Fruit fly (Drosophila melanogaster): Measurements from ENCODE around the gene CG44303.

DNA sequence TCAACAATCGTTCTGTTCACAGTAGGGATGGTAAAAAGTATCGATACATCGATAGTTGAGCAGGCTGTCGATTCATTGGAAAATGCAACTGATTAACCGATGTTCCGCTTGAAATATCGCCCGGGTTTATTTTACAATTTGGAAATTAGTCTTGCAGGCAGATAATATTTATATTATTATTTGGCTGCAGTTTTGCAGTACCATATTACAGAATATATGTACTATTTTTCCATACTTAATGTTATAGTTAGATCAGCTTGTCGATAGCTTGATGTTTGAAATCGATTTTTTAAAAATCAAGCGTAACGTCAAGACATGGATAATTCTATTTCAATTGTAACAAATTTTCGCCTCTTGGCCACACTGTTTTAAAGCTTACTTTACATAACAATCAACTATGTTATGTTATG, 7.8 kb upstream of the CG44303 start, which contains the start of gene CG14442:
- TF ChIP-seq br (GFP tag; optimal IDR thresholded peaks at IDR 0.05) (peak; percentile 17), tai (GFP tag; optimal IDR thresholded peaks at IDR 0.05) (no peak), HLH106 (tag; optimal IDR thresholded peaks at IDR 0.05) (peak; percentile 56), Myc (optimal IDR thresholded peaks at IDR 0.05) (no peak), brk (GFP tag; optimal IDR thresholded peaks at IDR 0.05) (no peak), OdsH (GFP tag; optimal IDR thresholded peaks at IDR 0.05) (no peak), GATAd (GFP tag; optimal IDR thresholded peaks at IDR 0.05) (no peak), sage (GFP tag; optimal IDR thresholded peaks at IDR 0.05) (peak; percentile 45), dl (GFP tag; optimal IDR thresholded peaks at IDR 0.05; ENCODE audit: insufficient read depth in 1 of 2, partially characterized antibody in 2 of 2) (no peak), CG32264 (GFP tag; optimal IDR thresholded peaks at IDR 0.05) (no peak), Dfd (GFP tag; optimal IDR thresholded peaks at IDR 0.05) (no peak), Sp1 (GFP tag; optimal IDR thresholded peaks at IDR 0.05) (peak; percentile 31)

All from whole organism, wandering third instar larva.